Fruit fly (Drosophila melanogaster) whole organism, embryonic: Measurements from ENCODE around the gene CG5445.
A peak's percentile ranks its signal among the peaks of the same experiment; 100 is the strongest.

Experiments
- CG10462 ChIP-seq: fragments of 200-800 bp; sonication (Bioruptor generic); optimal IDR thresholded peaks from 2 replicates; lab custom pipeline; 2016; ENCODE audit warnings: missing biosample characterization, missing genetic modification characterization
- CG11560 ChIP-seq: fragments of 200-800 bp; sonication (Bioruptor generic); IDR thresholded peaks from 3 replicates; pipeline ENCODE4 v1.3.6; 2022; ENCODE audit warnings: missing biosample characterization, missing genetic modification characterization
- CG11695 ChIP-seq: fragments of 200-800 bp; sonication (Bioruptor generic); IDR thresholded peaks from 3 replicates; pipeline ENCODE4 v1.3.6; 2022; ENCODE audit warnings: missing biosample characterization, missing genetic modification characterization
- CG11723 ChIP-seq: fragments of 200-800 bp; sonication (Bioruptor generic); optimal IDR thresholded peaks from 2 replicates; lab custom pipeline; 2017; ENCODE audit warnings: missing biosample characterization, mild to moderate bottlenecking, missing genetic modification characterization
- CG12104 ChIP-seq: fragments of 200-800 bp; sonication (Bioruptor generic); optimal IDR thresholded peaks from 3 replicates; lab custom pipeline; 2016; ENCODE audit warnings: missing biosample characterization, missing genetic modification characterization
- CG13424 ChIP-seq: fragments of 200-800 bp; sonication (Bioruptor generic); optimal IDR thresholded peaks from 2 replicates; lab custom pipeline; 2019; ENCODE audit warnings: missing biosample characterization, mild to moderate bottlenecking, missing genetic modification characterization, moderate library complexity
- CG14710 ChIP-seq: fragments of 200-800 bp; sonication (Bioruptor generic); optimal IDR thresholded peaks from 3 replicates; lab custom pipeline; 2019; ENCODE audit warnings: missing biosample characterization, mild to moderate bottlenecking, missing genetic modification characterization, moderate library complexity
- CG15696 ChIP-seq: fragments of 200-800 bp; sonication (Bioruptor generic); optimal IDR thresholded peaks from 2 replicates; lab custom pipeline; 2019; ENCODE audit warnings: missing biosample characterization, mild to moderate bottlenecking, missing genetic modification characterization, moderate library complexity
- CG16813 ChIP-seq: fragments of 200-800 bp; sonication (Bioruptor generic); IDR thresholded peaks from 3 replicates; pipeline ENCODE4 v1.3.6; 2022; ENCODE audit warnings: missing biosample characterization, missing genetic modification characterization; ENCODE audit not compliant: partially characterized antibody
- CG17361 ChIP-seq: fragments of 200-800 bp; sonication (Bioruptor generic); IDR thresholded peaks from 3 replicates; pipeline ENCODE4 v1.3.6; 2022; ENCODE audit warnings: missing biosample characterization, missing genetic modification characterization
- CG17385 ChIP-seq: fragments of 200-800 bp; sonication (Bioruptor generic); optimal IDR thresholded peaks from 3 replicates; lab custom pipeline; 2018; ENCODE audit warnings: missing biosample characterization, mild to moderate bottlenecking, missing genetic modification characterization
- CG2678 ChIP-seq: fragments of 200-800 bp; sonication (Bioruptor generic); optimal IDR thresholded peaks from 3 replicates; lab custom pipeline; 2019; ENCODE audit warnings: missing biosample characterization, mild to moderate bottlenecking, missing genetic modification characterization, moderate library complexity
- CG43689 ChIP-seq: fragments of 200-800 bp; sonication (Bioruptor generic); IDR thresholded peaks from 2 replicates; pipeline ENCODE4 v1.3.6; 2022; ENCODE audit warnings: missing biosample characterization, missing genetic modification characterization
- CG4707 ChIP-seq: fragments of 200-800 bp; sonication (Bioruptor generic); optimal IDR thresholded peaks from 2 replicates; lab custom pipeline; 2018; ENCODE audit warnings: missing biosample characterization, mild to moderate bottlenecking, missing genetic modification characterization, moderate library complexity
- CG6689 ChIP-seq: fragments of 200-800 bp; sonication (Bioruptor generic); IDR thresholded peaks from 2 replicates; pipeline ENCODE4 v1.3.6; 2022; ENCODE audit warnings: missing biosample characterization, missing genetic modification characterization
- CG7963 ChIP-seq: fragments of 200-800 bp; sonication (Bioruptor generic); IDR thresholded peaks from 3 replicates; pipeline ENCODE4 v1.3.6; 2022; ENCODE audit warnings: missing biosample characterization, missing genetic modification characterization; ENCODE audit not compliant: partially characterized antibody
- CG8281 ChIP-seq: fragments of 200-800 bp; sonication (Bioruptor generic); optimal IDR thresholded peaks from 2 replicates; lab custom pipeline; 2018; ENCODE audit warnings: missing biosample characterization, mild to moderate bottlenecking, missing genetic modification characterization, moderate library complexity
- CG8924 ChIP-seq: fragments of 200-800 bp; optimal IDR thresholded peaks from 3 replicates; lab custom pipeline; 2019; ENCODE audit warnings: missing biosample characterization, mild to moderate bottlenecking, missing genetic modification characterization, moderate library complexity
- D19A ChIP-seq: fragments of 200-800 bp; optimal IDR thresholded peaks from 3 replicates; lab custom pipeline; 2019; ENCODE audit warnings: missing biosample characterization, mild to moderate bottlenecking, missing genetic modification characterization, moderate library complexity
- Gsc ChIP-seq: fragments of 200-800 bp; sonication (Bioruptor generic); IDR thresholded peaks from 2 replicates; pipeline ENCODE4 v1.3.6; 2022; ENCODE audit warnings: missing biosample characterization, missing genetic modification characterization
- H15 ChIP-seq: fragments of 200-800 bp; sonication (Bioruptor generic); IDR thresholded peaks from 3 replicates; pipeline ENCODE4 v1.3.6; 2022; ENCODE audit warnings: missing biosample characterization, missing genetic modification characterization
- HLH4C ChIP-seq: fragments of 200-800 bp; sonication (Bioruptor generic); IDR thresholded peaks from 3 replicates; pipeline ENCODE4 v1.3.6; 2022; ENCODE audit warnings: missing biosample characterization, missing genetic modification characterization; ENCODE audit not compliant: partially characterized antibody
- Hmx ChIP-seq: fragments of 200-800 bp; sonication (Bioruptor generic); optimal IDR thresholded peaks from 2 replicates; lab custom pipeline; 2016; ENCODE audit warnings: missing biosample characterization, missing genetic modification characterization
- Meics ChIP-seq: fragments of 200-800 bp; sonication (Bioruptor generic); optimal IDR thresholded peaks from 2 replicates; lab custom pipeline; 2017; ENCODE audit warnings: missing biosample characterization, mild to moderate bottlenecking, missing genetic modification characterization
- Myb ChIP-seq: fragments of 200-800 bp; sonication (Bioruptor generic); optimal IDR thresholded peaks from 2 replicates; lab custom pipeline; 2016; ENCODE audit warnings: missing biosample characterization, missing genetic modification characterization
- Ptx1 ChIP-seq: fragments of 200-800 bp; sonication (Bioruptor generic); IDR thresholded peaks from 2 replicates; pipeline ENCODE4 v1.3.6; 2022; ENCODE audit warnings: missing biosample characterization, missing genetic modification characterization
- Rfx ChIP-seq: fragments of 200-800 bp; sonication (Bioruptor generic); IDR thresholded peaks from 2 replicates; pipeline ENCODE4 v1.3.6; 2022; ENCODE audit warnings: missing biosample characterization, missing genetic modification characterization
- Sin3A ChIP-seq: fragments of >200 bp; optimal IDR thresholded peaks from 2 replicates; lab custom pipeline; 2018
- Spps ChIP-seq: fragments of 200-800 bp; sonication (Bioruptor generic); optimal IDR thresholded peaks from 2 replicates; lab custom pipeline; 2018; ENCODE audit warnings: missing biosample characterization, mild to moderate bottlenecking, missing genetic modification characterization
- Sry-β ChIP-seq: fragments of 200-800 bp; sonication (Bioruptor generic); optimal IDR thresholded peaks from 2 replicates; lab custom pipeline; 2018; ENCODE audit warnings: missing biosample characterization, mild to moderate bottlenecking, missing genetic modification characterization, moderate library complexity
- ab ChIP-seq: fragments of 200-800 bp; sonication (Bioruptor generic); optimal IDR thresholded peaks from 2 replicates; lab custom pipeline; 2016; ENCODE audit warnings: missing biosample characterization, missing genetic modification characterization
- abd-A ChIP-seq: fragments of 200-800 bp; sonication (Bioruptor generic); optimal IDR thresholded peaks from 3 replicates; lab custom pipeline; 2019; ENCODE audit warnings: missing biosample characterization, mild to moderate bottlenecking, missing genetic modification characterization, moderate library complexity
- ac ChIP-seq: fragments of 200-800 bp; sonication (Bioruptor generic); optimal IDR thresholded peaks from 3 replicates; lab custom pipeline; 2017; ENCODE audit warnings: missing biosample characterization, mild to moderate bottlenecking, missing genetic modification characterization
- ara ChIP-seq: fragments of 200-800 bp; sonication (Bioruptor generic); IDR thresholded peaks from 2 replicates; pipeline ENCODE4 v1.3.6; 2022; ENCODE audit warnings: missing biosample characterization, missing genetic modification characterization
- ase ChIP-seq: fragments of 200-800 bp; sonication (Bioruptor generic); IDR thresholded peaks from 3 replicates; pipeline ENCODE4 v1.3.6; 2022; ENCODE audit warnings: missing biosample characterization, missing genetic modification characterization
- bab2 ChIP-seq: fragments of 200-800 bp; sonication (Bioruptor generic); optimal IDR thresholded peaks from 2 replicates; lab custom pipeline; 2016; ENCODE audit warnings: missing biosample characterization, missing genetic modification characterization
- caup ChIP-seq: fragments of 200-800 bp; sonication (Bioruptor generic); optimal IDR thresholded peaks from 3 replicates; lab custom pipeline; 2017; ENCODE audit warnings: missing biosample characterization, mild to moderate bottlenecking, missing genetic modification characterization, moderate library complexity; ENCODE audit not compliant: severe bottlenecking
- esg ChIP-seq: fragments of 200-800 bp; sonication (Bioruptor generic); conservative IDR thresholded peaks from 2 replicates; pipeline ENCODE4 v1.3.6; 2022; ENCODE audit warnings: missing biosample characterization, missing genetic modification characterization
- eve ChIP-seq, 2 experiments: fragments of >200 bp; optimal IDR thresholded peaks; 2 replicates each; lab custom pipeline; 2017; ENCODE audit warnings: missing biosample characterization in 2 of 2, missing genetic modification characterization in 2 of 2
- lola ChIP-seq, 3 experiments: fragments of >200 bp in 2 of 3; fragments of 200-800 bp in 1 of 3; sonication (Bioruptor generic) in 1 of 3; optimal IDR thresholded peaks; 2 replicates each; lab custom pipeline; 2017 to 2019; ENCODE audit warnings: missing biosample characterization in 3 of 3, missing genetic modification characterization in 3 of 3, mild to moderate bottlenecking in 1 of 3, moderate library complexity in 1 of 3
- luna ChIP-seq: fragments of 200-800 bp; sonication (Bioruptor generic); optimal IDR thresholded peaks from 2 replicates; lab custom pipeline; 2016; ENCODE audit warnings: missing biosample characterization, missing genetic modification characterization
- pb ChIP-seq: fragments of 200-800 bp; sonication (Bioruptor generic); optimal IDR thresholded peaks from 3 replicates; lab custom pipeline; 2016; ENCODE audit warnings: missing biosample characterization, missing genetic modification characterization
- sens-2 ChIP-seq: fragments of 200-800 bp; sonication (Bioruptor generic); IDR thresholded peaks from 2 replicates; pipeline ENCODE4 v1.3.6; 2022; ENCODE audit warnings: missing biosample characterization, missing genetic modification characterization
- tll ChIP-seq, 2 experiments: fragments of 200-800 bp in 1 of 2; fragments of >200 bp in 1 of 2; sonication (Bioruptor generic) in 1 of 2; optimal IDR thresholded peaks; 2 replicates each; lab custom pipeline; 2017 to 2019; ENCODE audit warnings: missing biosample characterization in 2 of 2, missing genetic modification characterization in 2 of 2, mild to moderate bottlenecking in 1 of 2, moderate library complexity in 1 of 2
- unpg ChIP-seq: fragments of 200-800 bp; sonication (Bioruptor generic); optimal IDR thresholded peaks from 3 replicates; lab custom pipeline; 2018; ENCODE audit warnings: missing biosample characterization, mild to moderate bottlenecking, missing genetic modification characterization, moderate library complexity
- usp ChIP-seq: fragments of >200 bp; optimal IDR thresholded peaks from 2 replicates; lab custom pipeline; 2017; ENCODE audit warnings: missing biosample characterization, missing genetic modification characterization
- zfh1 ChIP-seq: fragments of 200-800 bp; sonication (Bioruptor generic); IDR thresholded peaks from 3 replicates; pipeline ENCODE4 v1.3.6; 2022; ENCODE audit warnings: missing biosample characterization, missing genetic modification characterization
- zfh2 ChIP-seq: fragments of 200-800 bp; sonication (Bioruptor generic); optimal IDR thresholded peaks from 2 replicates; lab custom pipeline; 2016; ENCODE audit warnings: missing biosample characterization, missing genetic modification characterization

The CG5445 gene

dm6 chrX:17298900-17299836 is 16.9 kb downstream of the CG5445 start (continued):
- TF ChIP-seq HLH4C (GFP tag; lab: Robert Waterston, UW) (peak; percentile 20; the same call in 1 of the 3 replicates), ase (GFP tag; lab: Robert Waterston, UW) (0 out of 3 replicates have a peak, but pooled peaks have one; percentile 51), tll (GFP tag; optimal IDR thresholded peaks at IDR 0.05; lab: Kevin White, UChicago) (no peak), CG17385 (GFP tag; lab: Kevin White, UChicago) (peak; percentile 65), zfh2 (GFP tag; lab: Kevin White, UChicago) (peak; percentile 56), CG14710 (tag; lab: Kevin White, UChicago) (peak; percentile 14), CG8281 (tag; lab: Kevin White, UChicago) (peak; percentile 22), Hmx (GFP tag; lab: Kevin White, UChicago) (no peak), CG4707 (peak; percentile 58), Sin3A (lab: Kevin White, UChicago) (no peak), luna (peak; percentile 33), usp (GFP tag; lab: Kevin White, UChicago) (no peak), Meics (GFP tag; lab: Kevin White, UChicago) (peak; percentile 69), caup (GFP tag; lab: Kevin White, UChicago) (peak; percentile 61), CG6689 (GFP tag; lab: Robert Waterston, UW) (peak; percentile 54), D19A (peak; percentile 48), lola (GFP tag; optimal IDR thresholded peaks at IDR 0.05; lab: Kevin White, UChicago) (peak in 1 of 3 experiments; percentile 21), Myb (peak; percentile 43), ab (GFP tag; lab: Kevin White, UChicago) (no peak), Ptx1 (peak; percentile 72), CG11560 (tag; lab: Robert Waterston, UW) (0 out of 3 replicates have a peak, but pooled peaks have one; percentile 12), CG16813 (no peak), Rfx (GFP tag; lab: Robert Waterston, UW) (peak; percentile 78), unpg (peak; percentile 75), bab2 (peak; percentile 60), CG8924 (tag; lab: Kevin White, UChicago) (peak; percentile 68), CG13424 (tag; lab: Kevin White, UChicago) (peak; percentile 78), CG15696 (peak; percentile 42), esg (GFP tag; lab: Robert Waterston, UW) (peak; percentile 55), sens-2 (no peak), CG12104 (GFP tag; lab: Kevin White, UChicago) (peak; percentile 10), zfh1 (GFP tag; lab: Robert Waterston, UW) (peak; percentile 50; the same call in 2 of the 3 replicates), ac (no peak), eve (GFP tag; optimal IDR thresholded peaks at IDR 0.05; lab: Kevin White, UChicago) (peak in 1 of 2 experiments; percentile 88), pb (no peak), CG7963 (GFP tag; lab: Robert Waterston, UW) (no peak), CG43689 (GFP tag; lab: Robert Waterston, UW) (no peak), CG17361 (peak; percentile 68), Gsc (GFP tag; lab: Robert Waterston, UW) (no peak), CG10462 (GFP tag; lab: Kevin White, UChicago) (no peak), CG2678 (tag; lab: Kevin White, UChicago) (peak; percentile 79), H15 (GFP tag; lab: Robert Waterston, UW) (peak; percentile 27; the same call in 1 of the 3 replicates), ara (GFP tag; lab: Robert Waterston, UW) (peak; percentile 65), abd-A (tag; lab: Kevin White, UChicago) (no peak), Sry-β (no peak), CG11723 (GFP tag; lab: Kevin White, UChicago) (peak; percentile 44), Spps (tag; lab: Kevin White, UChicago) (peak; percentile 20), CG11695 (peak; percentile 81)
